Worm (Caenorhabditis elegans) whole organism, late embryonic: ENCODE results near the gene K03D3.2.

Experiments
- F13H6.1 ChIP-seq: sonication (generic microtip); optimal IDR thresholded peaks from 2 replicates; lab custom pipeline; 2016; ENCODE audit warnings: missing genetic modification characterization, missing compliant biosample characterization
- K02D7.2 ChIP-seq: sonication (generic microtip); optimal IDR thresholded peaks from 2 replicates; lab custom pipeline; 2017; ENCODE audit warnings: mild to moderate bottlenecking, missing genetic modification characterization, missing compliant biosample characterization
- K09A11.1 ChIP-seq: sonication (generic microtip); optimal IDR thresholded peaks from 2 replicates; lab custom pipeline; 2017; ENCODE audit warnings: antibody characterized with exemption, mild to moderate bottlenecking, missing genetic modification characterization, missing compliant biosample characterization; ENCODE audit not compliant: insufficient read depth
- T23F11.4 ChIP-seq: fragments of 200-800 bp; sonication (Bioruptor generic); optimal IDR thresholded peaks from 2 replicates; lab custom pipeline; 2018; ENCODE audit warnings: mild to moderate bottlenecking, missing genetic modification characterization, missing compliant biosample characterization
- Y22D7AL.16 ChIP-seq: sonication (generic microtip); optimal IDR thresholded peaks from 2 replicates; lab custom pipeline; 2016; ENCODE audit warnings: missing genetic modification characterization, missing compliant biosample characterization
- ahr-1 ChIP-seq: sonication (generic microtip); optimal IDR thresholded peaks from 2 replicates; lab custom pipeline; 2016; ENCODE audit warnings: missing genetic modification characterization, missing compliant biosample characterization
- ama-1 ChIP-seq: fragments of 150-350 bp; optimal IDR thresholded peaks from 2 replicates; lab custom pipeline; 2014
- ceh-14 ChIP-seq: sonication (generic microtip); optimal IDR thresholded peaks from 2 replicates; lab custom pipeline; 2016; ENCODE audit warnings: missing genotype, missing genetic modification characterization, missing compliant biosample characterization
- ceh-19 ChIP-seq: fragments of 200-800 bp; sonication (Bioruptor generic); optimal IDR thresholded peaks from 2 replicates; lab custom pipeline; 2018; ENCODE audit warnings: mild to moderate bottlenecking, missing genetic modification characterization, missing compliant biosample characterization
- ceh-2 ChIP-seq: sonication (generic microtip); optimal IDR thresholded peaks from 2 replicates; lab custom pipeline; 2016; ENCODE audit warnings: missing genotype, missing genetic modification characterization, missing compliant biosample characterization
- ceh-24 ChIP-seq: sonication (generic microtip); optimal IDR thresholded peaks from 2 replicates; lab custom pipeline; 2016; ENCODE audit warnings: mild to moderate bottlenecking, missing genetic modification characterization, missing compliant biosample characterization
- ceh-30 ChIP-seq: fragments of 150-350 bp; optimal IDR thresholded peaks from 2 replicates; lab custom pipeline; 2014; ENCODE audit warnings: missing biosample characterization, missing genetic modification characterization
- ceh-31 ChIP-seq: sonication (generic microtip); optimal IDR thresholded peaks from 2 replicates; lab custom pipeline; 2016; ENCODE audit warnings: missing genetic modification characterization, missing compliant biosample characterization
- ceh-34 ChIP-seq: sonication (generic microtip); optimal IDR thresholded peaks from 2 replicates; lab custom pipeline; 2016; ENCODE audit warnings: mild to moderate bottlenecking, missing genetic modification characterization, missing compliant biosample characterization
- ceh-45 ChIP-seq: fragments of 200-800 bp; sonication (Bioruptor generic); IDR thresholded peaks from 2 replicates; pipeline ENCODE4 v1.3.6; 2022; ENCODE audit warnings: missing genetic modification reagents, missing genetic modification characterization, missing compliant biosample characterization
- ceh-48 ChIP-seq: sonication (generic microtip); optimal IDR thresholded peaks from 2 replicates; lab custom pipeline; 2016; ENCODE audit warnings: missing genetic modification characterization, inconsistent platforms, missing compliant biosample characterization
- ceh-9 ChIP-seq: sonication (generic microtip); optimal IDR thresholded peaks from 2 replicates; lab custom pipeline; 2016; ENCODE audit warnings: mild to moderate bottlenecking, missing genetic modification characterization, inconsistent platforms, missing compliant biosample characterization
- che-1 ChIP-seq: sonication (generic microtip); optimal IDR thresholded peaks from 2 replicates; lab custom pipeline; 2016; ENCODE audit warnings: mild to moderate bottlenecking, missing genetic modification characterization, missing compliant biosample characterization
- dmd-4 ChIP-seq: sonication (generic microtip); optimal IDR thresholded peaks from 2 replicates; lab custom pipeline; 2016; ENCODE audit warnings: borderline replicate concordance, missing genetic modification characterization, missing compliant biosample characterization
- elt-2 ChIP-seq: sonication (generic microtip); optimal IDR thresholded peaks from 2 replicates; lab custom pipeline; 2016; ENCODE audit warnings: missing genetic modification reagents, missing genetic modification characterization, missing compliant biosample characterization
- ets-4 ChIP-seq: sonication (generic microtip); optimal IDR thresholded peaks from 2 replicates; lab custom pipeline; 2016; ENCODE audit warnings: missing genetic modification characterization, missing compliant biosample characterization
- eyg-1 ChIP-seq: sonication (generic microtip); optimal IDR thresholded peaks from 2 replicates; lab custom pipeline; 2016; ENCODE audit warnings: missing genotype, missing genetic modification characterization, missing compliant biosample characterization
- fkh-10 ChIP-seq: fragments of 150-350 bp; optimal IDR thresholded peaks from 2 replicates; lab custom pipeline; 2014; ENCODE audit warnings: missing biosample characterization, missing genetic modification reagents, missing genetic modification characterization
- fkh-6 ChIP-seq: sonication (generic microtip); optimal IDR thresholded peaks from 2 replicates; lab custom pipeline; 2016; ENCODE audit warnings: missing genetic modification characterization, missing compliant biosample characterization
- gmeb-2 ChIP-seq: sonication (generic microtip); optimal IDR thresholded peaks from 2 replicates; lab custom pipeline; 2016; ENCODE audit warnings: missing genetic modification characterization, inconsistent platforms, missing compliant biosample characterization
- hlh-30 ChIP-seq: sonication (generic microtip); optimal IDR thresholded peaks from 2 replicates; lab custom pipeline; 2017; ENCODE audit warnings: antibody characterized with exemption, missing genetic modification characterization, missing compliant biosample characterization; ENCODE audit not compliant: insufficient read depth
- hlh-6 ChIP-seq: sonication (generic microtip); optimal IDR thresholded peaks from 2 replicates; lab custom pipeline; 2016; ENCODE audit warnings: missing genotype, missing genetic modification characterization, missing compliant biosample characterization
- lim-6 ChIP-seq: sonication (generic microtip); optimal IDR thresholded peaks from 2 replicates; lab custom pipeline; 2016; ENCODE audit warnings: missing genetic modification characterization, missing compliant biosample characterization
- mec-3 ChIP-seq: sonication (generic microtip); optimal IDR thresholded peaks from 2 replicates; lab custom pipeline; 2016; ENCODE audit warnings: borderline replicate concordance, missing genetic modification characterization, missing compliant biosample characterization
- nhr-11 ChIP-seq: fragments of 150-350 bp; optimal IDR thresholded peaks from 2 replicates; lab custom pipeline; 2014; ENCODE audit warnings: missing biosample characterization, missing genetic modification characterization
- npax-4 ChIP-seq: sonication (generic microtip); optimal IDR thresholded peaks from 2 replicates; lab custom pipeline; 2016; ENCODE audit warnings: missing genetic modification characterization, missing compliant biosample characterization
- pag-3 ChIP-seq: sonication (generic microtip); optimal IDR thresholded peaks from 2 replicates; lab custom pipeline; 2016; ENCODE audit warnings: missing compliant biosample characterization, missing genetic modification characterization, borderline replicate concordance
- pha-4 ChIP-seq: fragments of 150-350 bp; optimal IDR thresholded peaks from 2 replicates; lab custom pipeline; 2018; ENCODE audit warnings: missing biosample characterization, missing genetic modification reagents, missing genetic modification characterization
- sox-2 ChIP-seq: fragments of 200-800 bp; sonication (Bioruptor generic); IDR thresholded peaks from 2 replicates; pipeline ENCODE4 v1.3.6; 2022; ENCODE audit warnings: missing genetic modification reagents, missing genetic modification characterization, missing compliant biosample characterization
- sox-4 ChIP-seq: sonication (generic microtip); optimal IDR thresholded peaks from 2 replicates; lab custom pipeline; 2017; ENCODE audit warnings: mild to moderate bottlenecking, missing genetic modification characterization, inconsistent platforms, missing compliant biosample characterization
- syd-9 ChIP-seq: sonication (generic microtip); optimal IDR thresholded peaks from 2 replicates; lab custom pipeline; 2016; ENCODE audit warnings: mild to moderate bottlenecking, missing genetic modification characterization, moderate library complexity, missing compliant biosample characterization
- tbx-2 ChIP-seq: sonication (generic microtip); optimal IDR thresholded peaks from 2 replicates; lab custom pipeline; 2016; ENCODE audit warnings: missing genetic modification characterization, missing compliant biosample characterization
- unc-3 ChIP-seq, 2 experiments: fragments of 200-800 bp in 1 of 2; sonication (Bioruptor generic) in 1 of 2; sonication (generic microtip) in 1 of 2; conservative IDR thresholded peaks in 1 of 2; optimal IDR thresholded peaks in 1 of 2; 2 replicates each; pipeline versions ENCODE4 v1.3.6 to Lab custom; 2016 to 2022; ENCODE audit warnings: missing compliant biosample characterization in 2 of 2, missing genetic modification characterization in 2 of 2, missing genetic modification reagents in 1 of 2
- unc-55 ChIP-seq: sonication (generic microtip); optimal IDR thresholded peaks from 2 replicates; lab custom pipeline; 2017; ENCODE audit warnings: missing biosample characterization, missing genetic modification reagents, missing genetic modification characterization
- zip-5 ChIP-seq: sonication (generic microtip); optimal IDR thresholded peaks from 2 replicates; lab custom pipeline; 2016; ENCODE audit warnings: missing genetic modification characterization, missing compliant biosample characterization
- ztf-16 ChIP-seq: sonication (generic microtip); optimal IDR thresholded peaks from 2 replicates; lab custom pipeline; 2017; ENCODE audit warnings: missing genetic modification characterization, missing compliant biosample characterization

K03D3.2 gene

ce11 chrIV:16328519-16328918 lies at the start of gene K03D3.2:
TSS of gene K03D3.2 (minus strand) at chrIV:16328619.
- TF ChIP-seq ama-1 (lab: Kevin White, UChicago) = no peak
- TF ChIP-seq eyg-1 (tag; lab: Kevin White, UChicago) = no peak
- TF ChIP-seq ceh-2 (tag; lab: Kevin White, UChicago) = no peak
- TF ChIP-seq ceh-45 = no peak
- no peak for TF ChIP-seq tbx-2 (tag; lab: Kevin White, UChicago)
- TF ChIP-seq ceh-24 (tag; lab: Kevin White, UChicago) = no peak
- no peak for TF ChIP-seq ceh-48 (tag; lab: Kevin White, UChicago)
- no peak for TF ChIP-seq ztf-16 (tag; lab: Kevin White, UChicago)
- TF ChIP-seq ceh-31 (tag; lab: Kevin White, UChicago) = no peak
- TF ChIP-seq npax-4 = no peak
- no peak for TF ChIP-seq sox-2 (GFP tag; lab: Robert Waterston, UW)
- no peak for TF ChIP-seq ahr-1 (tag; lab: Kevin White, UChicago)
- TF ChIP-seq, all 69 proteins: peak for 0

- TF ChIP-seq F13H6.1 (tag; lab: Kevin White, UChicago) (no peak), mec-3 (tag; lab: Kevin White, UChicago) (no peak), zip-5 (no peak), ceh-24 (tag; lab: Kevin White, UChicago) (no peak), Y22D7AL.16 (tag; lab: Kevin White, UChicago) (no peak), pag-3 (tag; lab: Kevin White, UChicago) (no peak), ceh-14 (no peak)
- TF ChIP-seq, all 69 proteins: peak for 0
Measured at ce11 chrIV:16377942-16378341, 49.5 kb upstream of the K03D3.2 start.

- TF ChIP-seq syd-9 (tag; lab: Kevin White, UChicago) (no peak), Y22D7AL.16 (tag; lab: Kevin White, UChicago) (no peak), sox-4 (tag; lab: Kevin White, UChicago) (no peak)
Measured at ce11 chrIV:16370592-16370991, 42.2 kb upstream of the K03D3.2 start.

- TF ChIP-seq ceh-30 (tag; lab: Kevin White, UChicago) = no peak
- TF ChIP-seq dmd-4 (tag; lab: Kevin White, UChicago) = no peak
- no peak for TF ChIP-seq K09A11.1
- no peak for TF ChIP-seq hlh-6
- TF ChIP-seq ceh-19 = no peak
- no peak for TF ChIP-seq K02D7.2 (tag; lab: Kevin White, UChicago)
- TF ChIP-seq gmeb-2 (tag; lab: Kevin White, UChicago) = no peak
- TF ChIP-seq eyg-1 (tag; lab: Kevin White, UChicago) = no peak
- TF ChIP-seq che-1 = no peak
- no peak for TF ChIP-seq ceh-9 (tag; lab: Kevin White, UChicago)
Measured at ce11 chrIV:16364581-16364980, 36.2 kb upstream of the K03D3.2 start.

ce11 chrIV:16350690-16351089 lies 22.3 kb upstream of the K03D3.2 start, which contains the start of gene C35D6.4:
TSS of gene C35D6.4 (plus strand) at chrIV:16350990.
- no peak for TF ChIP-seq pha-4 (tag; lab: Kevin White, UChicago)
- no peak for TF ChIP-seq K02D7.2 (tag; lab: Kevin White, UChicago)
- TF ChIP-seq mec-3 (tag; lab: Kevin White, UChicago) = no peak
- TF ChIP-seq fkh-10 (GFP tag; lab: Kevin White, UChicago) = no peak
- no peak for TF ChIP-seq ceh-45
- no peak for TF ChIP-seq unc-55 (GFP tag; lab: Kevin White, UChicago)
- TF ChIP-seq unc-3 (GFP tag; conservative IDR thresholded peaks at IDR 0.05; lab: Robert Waterston, UW) = no peak
- TF ChIP-seq unc-3 (tag; optimal IDR thresholded peaks at IDR 0.05; lab: Kevin White, UChicago) = no peak
- TF ChIP-seq ceh-24 (tag; lab: Kevin White, UChicago) = no peak
- no peak for TF ChIP-seq ceh-34 (tag; lab: Kevin White, UChicago)
- TF ChIP-seq elt-2 (tag; lab: Kevin White, UChicago) = no peak
- no peak for TF ChIP-seq ceh-14
- no peak for TF ChIP-seq fkh-6
- TF ChIP-seq hlh-30 (tag; lab: Kevin White, UChicago) = no peak
- TF ChIP-seq gmeb-2 (tag; lab: Kevin White, UChicago) = no peak
- no peak for TF ChIP-seq sox-4 (tag; lab: Kevin White, UChicago)
- no peak for TF ChIP-seq pag-3 (tag; lab: Kevin White, UChicago)
- no peak for TF ChIP-seq lim-6 (tag; lab: Kevin White, UChicago)
- TF ChIP-seq nhr-11 (tag; lab: Kevin White, UChicago) = no peak
- TF ChIP-seq ets-4 = no peak
- no peak for TF ChIP-seq T23F11.4
